Worm (Caenorhabditis elegans) whole organism, young adult: ENCODE data around the gene sdz-26.

Source experiments
- D2030.7 ChIP-seq: fragments of 200-800 bp; sonication (Bioruptor generic); IDR thresholded peaks from 2 replicates; pipeline ENCODE4 v1.3.6; 2022; ENCODE audit warnings: missing genetic modification reagents, missing genetic modification characterization, missing compliant biosample characterization
- F23B12.7 ChIP-seq: sonication (generic microtip); optimal IDR thresholded peaks from 2 replicates; lab custom pipeline; 2017; ENCODE audit warnings: missing genetic modification characterization, mild to moderate bottlenecking, missing compliant biosample characterization, antibody characterized with exemption, moderate library complexity; ENCODE audit not compliant: insufficient read depth
- F49E8.2 ChIP-seq: sonication (generic microtip); optimal IDR thresholded peaks from 3 replicates; lab custom pipeline; 2017; ENCODE audit warnings: missing genetic modification characterization, mild to moderate bottlenecking, missing compliant biosample characterization, antibody characterized with exemption, moderate library complexity; ENCODE audit not compliant: insufficient read depth
- F57A8.1 ChIP-seq: fragments of 200-800 bp; sonication (Bioruptor generic); optimal IDR thresholded peaks from 2 replicates; lab custom pipeline; 2018; ENCODE audit warnings: mild to moderate bottlenecking, missing genetic modification characterization, moderate library complexity, missing compliant biosample characterization
- F57C9.4 ChIP-seq: sonication (generic microtip); optimal IDR thresholded peaks from 2 replicates; lab custom pipeline; 2017; ENCODE audit warnings: mild to moderate bottlenecking, missing genetic modification characterization, missing compliant biosample characterization
- T26A5.8 ChIP-seq: sonication (generic microtip); optimal IDR thresholded peaks from 2 replicates; lab custom pipeline; 2016; ENCODE audit warnings: missing genetic modification characterization, missing compliant biosample characterization
- Y53F4B.3 ChIP-seq: fragments of 200-800 bp; sonication (Bioruptor generic); IDR thresholded peaks from 2 replicates; pipeline ENCODE4 v1.3.6; 2022; ENCODE audit warnings: missing genetic modification reagents, missing genetic modification characterization, missing compliant biosample characterization
- Y53G8AR.9 ChIP-seq: fragments of 200-800 bp; sonication (Bioruptor generic); conservative IDR thresholded peaks from 2 replicates; pipeline ENCODE4 v1.3.6; 2022; ENCODE audit warnings: missing genetic modification reagents, missing genetic modification characterization, missing compliant biosample characterization
- Y67H2A.10 ChIP-seq: fragments of 200-800 bp; sonication (Bioruptor generic); conservative IDR thresholded peaks from 2 replicates; pipeline ENCODE4 v1.3.6; 2022; ENCODE audit warnings: missing genetic modification reagents, missing genetic modification characterization, missing compliant biosample characterization
- ama-1 ChIP-seq, 3 experiments: fragments of 150-350 bp in 1 of 3; sonication (generic microtip) in 2 of 3; optimal IDR thresholded peaks; 2 replicates each; lab custom pipeline; 2014 to 2018; ENCODE audit warnings: missing biosample characterization in 2 of 3, missing genetic modification characterization in 2 of 3, missing genetic modification reagents in 2 of 3
- atf-7 ChIP-seq: sonication (generic microtip); optimal IDR thresholded peaks from 2 replicates; lab custom pipeline; 2017; ENCODE audit warnings: mild to moderate bottlenecking, missing genetic modification characterization, missing compliant biosample characterization
- athp-1 ChIP-seq: sonication (generic microtip); optimal IDR thresholded peaks from 2 replicates; lab custom pipeline; 2017; ENCODE audit warnings: mild to moderate bottlenecking, missing genetic modification characterization, missing compliant biosample characterization
- attf-3 ChIP-seq: fragments of 200-800 bp; sonication (Bioruptor generic); conservative IDR thresholded peaks from 2 replicates; pipeline ENCODE4 v1.3.6; 2022; ENCODE audit warnings: missing genetic modification reagents, missing genetic modification characterization, missing compliant biosample characterization
- bed-2 ChIP-seq: fragments of 200-800 bp; sonication (Bioruptor generic); IDR thresholded peaks from 2 replicates; pipeline ENCODE4 v1.3.6; 2022; ENCODE audit warnings: missing genetic modification reagents, missing genetic modification characterization, missing compliant biosample characterization
- cebp-2 ChIP-seq: fragments of 200-800 bp; sonication (Bioruptor generic); IDR thresholded peaks from 2 replicates; pipeline ENCODE4 v1.3.6; 2022; ENCODE audit warnings: missing genetic modification characterization, missing compliant biosample characterization
- ceh-27 ChIP-seq: fragments of 200-800 bp; sonication (Bioruptor generic); optimal IDR thresholded peaks from 2 replicates; lab custom pipeline; 2018; ENCODE audit warnings: mild to moderate bottlenecking, missing genetic modification characterization, moderate library complexity, missing compliant biosample characterization
- ceh-79 ChIP-seq: sonication (generic microtip); optimal IDR thresholded peaks from 2 replicates; lab custom pipeline; 2017; ENCODE audit warnings: mild to moderate bottlenecking, missing genetic modification characterization, missing compliant biosample characterization
- ceh-91 ChIP-seq: fragments of 200-800 bp; sonication (Bioruptor generic); IDR thresholded peaks from 2 replicates; pipeline ENCODE4 v1.3.6; 2022; ENCODE audit warnings: missing genetic modification reagents, missing genetic modification characterization, missing compliant biosample characterization
- egl-18 ChIP-seq: fragments of 200-800 bp; sonication (Bioruptor generic); IDR thresholded peaks from 2 replicates; pipeline ENCODE4 v1.3.6; 2022; ENCODE audit warnings: missing genetic modification reagents, missing genetic modification characterization, missing compliant biosample characterization
- gei-17 ChIP-seq: fragments of 200-800 bp; sonication (Bioruptor generic); optimal IDR thresholded peaks from 2 replicates; lab custom pipeline; 2018; ENCODE audit warnings: mild to moderate bottlenecking, missing genetic modification characterization, missing compliant biosample characterization
- hlh-12 ChIP-seq: sonication (generic microtip); optimal IDR thresholded peaks from 2 replicates; lab custom pipeline; 2016; ENCODE audit warnings: missing genetic modification characterization, missing compliant biosample characterization
- hlh-26 ChIP-seq: fragments of 200-800 bp; sonication (Bioruptor generic); conservative IDR thresholded peaks from 2 replicates; pipeline ENCODE4 v1.3.6; 2022; ENCODE audit warnings: missing genetic modification reagents, missing genetic modification characterization, missing compliant biosample characterization
- hrde-1 ChIP-seq: sonication (generic microtip); optimal IDR thresholded peaks from 2 replicates; lab custom pipeline; 2016; ENCODE audit warnings: missing genetic modification characterization, mild to moderate bottlenecking, missing compliant biosample characterization, moderate library complexity, missing genotype, missing genetic modification reagents, borderline replicate concordance
- hsf-1 ChIP-seq: fragments of 200-800 bp; sonication (Bioruptor generic); IDR thresholded peaks from 2 replicates; pipeline ENCODE4 v1.3.6; 2022; ENCODE audit warnings: missing genetic modification reagents, missing genetic modification characterization, missing compliant biosample characterization
- lin-26 ChIP-seq: fragments of 200-800 bp; sonication (Bioruptor generic); IDR thresholded peaks from 2 replicates; pipeline ENCODE4 v1.3.6; 2022; ENCODE audit warnings: missing genetic modification reagents, missing genetic modification characterization, missing compliant biosample characterization
- lir-1 ChIP-seq: fragments of 200-800 bp; sonication (Bioruptor generic); conservative IDR thresholded peaks from 2 replicates; pipeline ENCODE4 v1.3.6; 2022; ENCODE audit warnings: missing genetic modification reagents, missing genetic modification characterization, missing compliant biosample characterization
- lsy-27 ChIP-seq: sonication (generic microtip); optimal IDR thresholded peaks from 2 replicates; lab custom pipeline; 2017; ENCODE audit warnings: missing genetic modification characterization, mild to moderate bottlenecking, missing compliant biosample characterization, antibody characterized with exemption, missing genotype, borderline replicate concordance; ENCODE audit not compliant: insufficient read depth
- madf-3 ChIP-seq: fragments of 200-800 bp; sonication (Bioruptor generic); IDR thresholded peaks from 2 replicates; pipeline ENCODE4 v1.3.6; 2022; ENCODE audit warnings: missing genetic modification reagents, missing genetic modification characterization, missing compliant biosample characterization
- madf-8 ChIP-seq: fragments of 200-800 bp; sonication (Bioruptor generic); conservative IDR thresholded peaks from 2 replicates; pipeline ENCODE4 v1.3.6; 2022; ENCODE audit warnings: missing genetic modification reagents, missing genetic modification characterization, missing compliant biosample characterization
- mel-28 ChIP-seq: sonication (generic microtip); optimal IDR thresholded peaks from 2 replicates; lab custom pipeline; 2016; ENCODE audit warnings: borderline replicate concordance, mild to moderate bottlenecking, missing genetic modification characterization, missing compliant biosample characterization
- nhr-120 ChIP-seq: fragments of 200-800 bp; sonication (Bioruptor generic); IDR thresholded peaks from 2 replicates; pipeline ENCODE4 v1.3.6; 2022; ENCODE audit warnings: missing genetic modification characterization, missing compliant biosample characterization
- nhr-179 ChIP-seq: sonication (generic microtip); optimal IDR thresholded peaks from 2 replicates; lab custom pipeline; 2016; ENCODE audit warnings: mild to moderate bottlenecking, missing genetic modification characterization, missing compliant biosample characterization
- nhr-27 ChIP-seq: fragments of 200-800 bp; sonication (Bioruptor generic); optimal IDR thresholded peaks from 2 replicates; lab custom pipeline; 2018; ENCODE audit warnings: mild to moderate bottlenecking, missing genetic modification characterization, moderate library complexity, missing compliant biosample characterization
- pbrm-1 ChIP-seq: fragments of 200-800 bp; sonication (Bioruptor generic); IDR thresholded peaks from 2 replicates; pipeline ENCODE4 v1.3.6; 2022; ENCODE audit warnings: missing genetic modification reagents, missing genetic modification characterization, missing compliant biosample characterization
- repo-1 ChIP-seq: sonication (generic microtip); optimal IDR thresholded peaks from 2 replicates; lab custom pipeline; 2017; ENCODE audit warnings: mild to moderate bottlenecking, missing genetic modification characterization, missing compliant biosample characterization
- rpc-1 ChIP-seq, 2 experiments: fragments of 150-350 bp in 1 of 2; sonication (generic microtip) in 1 of 2; optimal IDR thresholded peaks; 2 replicates each; lab custom pipeline; 2014 to 2018; ENCODE audit warnings: missing biosample characterization in 1 of 2, missing genetic modification characterization in 1 of 2, missing genetic modification reagents in 1 of 2, missing genotype in 1 of 2
- snpc-3.4 ChIP-seq: sonication (generic microtip); optimal IDR thresholded peaks from 2 replicates; lab custom pipeline; 2017; ENCODE audit warnings: missing genetic modification characterization, mild to moderate bottlenecking, missing compliant biosample characterization, antibody characterized with exemption, moderate library complexity, missing genotype, missing genetic modification reagents
- snpc-4 ChIP-seq, 5 experiments: fragments of 150-350 bp in 1 of 5; sonication (generic microtip) in 4 of 5; optimal IDR thresholded peaks; 2 replicates each; lab custom pipeline; 2014 to 2018; ENCODE audit warnings: missing genetic modification characterization in 5 of 5, missing biosample characterization in 3 of 5, antibody characterized with exemption in 2 of 5, mild to moderate bottlenecking in 2 of 5, missing compliant biosample characterization in 2 of 5, missing genotype in 2 of 5, moderate library complexity in 2 of 5, missing genetic modification reagents in 1 of 5
- sptf-2 ChIP-seq: fragments of 200-800 bp; sonication (Bioruptor generic); optimal IDR thresholded peaks from 2 replicates; lab custom pipeline; 2018; ENCODE audit warnings: mild to moderate bottlenecking, missing genetic modification characterization, missing compliant biosample characterization
- tbx-9 ChIP-seq: sonication (generic microtip); optimal IDR thresholded peaks from 2 replicates; lab custom pipeline; 2016; ENCODE audit warnings: borderline replicate concordance, missing genetic modification characterization, inconsistent platforms, missing compliant biosample characterization
- tlf-1 ChIP-seq: fragments of 200-800 bp; sonication (Bioruptor generic); optimal IDR thresholded peaks from 2 replicates; lab custom pipeline; 2018; ENCODE audit warnings: mild to moderate bottlenecking, missing genetic modification characterization, missing compliant biosample characterization
- unc-62 ChIP-seq: fragments of 150-350 bp; optimal IDR thresholded peaks from 2 replicates; lab custom pipeline; 2014; ENCODE audit warnings: missing biosample characterization, missing genetic modification reagents, missing genetic modification characterization
- xnd-1 ChIP-seq: sonication (generic microtip); optimal IDR thresholded peaks from 2 replicates; lab custom pipeline; 2016; ENCODE audit warnings: missing genotype, missing genetic modification reagents, missing genetic modification characterization, missing compliant biosample characterization
- ztf-18 ChIP-seq: sonication (generic microtip); optimal IDR thresholded peaks from 2 replicates; lab custom pipeline; 2016; ENCODE audit warnings: missing genotype, mild to moderate bottlenecking, missing genetic modification characterization, missing compliant biosample characterization
- ztf-22 ChIP-seq: fragments of 200-800 bp; sonication (Bioruptor generic); optimal IDR thresholded peaks from 2 replicates; lab custom pipeline; 2018; ENCODE audit warnings: mild to moderate bottlenecking, missing genetic modification characterization, moderate library complexity, missing compliant biosample characterization
- ztf-6 ChIP-seq: fragments of 200-800 bp; sonication (Bioruptor generic); IDR thresholded peaks from 2 replicates; pipeline ENCODE4 v1.3.6; 2022; ENCODE audit warnings: missing genetic modification reagents, missing genetic modification characterization, missing compliant biosample characterization

sdz-26 gene

DNA sequence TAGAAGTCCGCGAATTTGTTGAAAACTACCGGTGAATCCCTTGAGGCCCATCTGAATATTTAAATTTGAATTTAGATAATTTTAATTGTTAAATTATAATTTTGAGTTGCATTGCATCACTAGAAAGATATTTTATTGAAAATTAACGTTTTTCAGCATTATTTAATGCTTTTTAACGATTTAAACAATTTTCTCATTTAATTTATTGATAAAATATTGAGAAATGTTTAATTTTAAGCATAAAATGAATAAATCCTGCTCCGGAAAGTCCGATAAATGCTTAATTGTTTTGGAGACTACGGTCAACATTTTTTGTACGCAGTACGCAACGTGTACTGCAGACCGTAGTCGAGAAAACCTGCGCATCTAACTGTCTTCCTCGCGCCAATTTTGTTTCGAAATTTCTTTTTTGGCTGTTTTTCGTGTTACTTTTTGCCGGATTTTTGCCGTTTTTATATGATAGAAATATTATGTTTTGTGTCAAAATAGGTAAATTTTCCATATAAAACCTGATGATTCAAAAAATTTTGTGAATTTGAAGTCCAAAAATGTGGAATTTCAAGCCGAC, 32.1 kb upstream of the sdz-26 start, which contains the start of the genes Y54G11A.17, lin-7 and elof-1 (continued):
- TF ChIP-seq ceh-91 (GFP tag; lab: Robert Waterston, UW) (peak; percentile 50), madf-3 (GFP tag; lab: Robert Waterston, UW) (no peak), nhr-179 (tag; lab: Kevin White, UChicago) (no peak), cebp-2 (GFP tag; lab: Robert Waterston, UW) (no peak), Y53F4B.3 (GFP tag; lab: Robert Waterston, UW) (no peak), athp-1 (tag; lab: Kevin White, UChicago) (peak; percentile 42), ztf-22 (GFP tag; lab: Kevin White, UChicago) (no peak), repo-1 (tag; lab: Kevin White, UChicago) (no peak), atf-7 (no peak), mel-28 (tag; lab: Kevin White, UChicago) (no peak), ceh-27 (GFP tag; lab: Kevin White, UChicago) (peak; percentile 82), bed-2 (no peak), xnd-1 (tag; lab: Kevin White, UChicago) (peak; percentile 28), nhr-120 (GFP tag; lab: Robert Waterston, UW) (no peak), lin-26 (GFP tag; lab: Robert Waterston, UW) (no peak), rpc-1 (optimal IDR thresholded peaks at IDR 0.05; lab: Kevin White, UChicago) (peak; percentile 21), rpc-1 (tag; optimal IDR thresholded peaks at IDR 0.05; lab: Kevin White, UChicago) (no peak), Y53G8AR.9 (GFP tag; lab: Robert Waterston, UW) (peak; percentile 77; the same call in 1 of the 2 replicates), ama-1 (optimal IDR thresholded peaks at IDR 0.05; lab: Kevin White, UChicago) (peak; percentile 37), ama-1 (GFP tag; optimal IDR thresholded peaks at IDR 0.05; lab: Kevin White, UChicago) (peak in 1 of 2 experiments; percentile 56), ceh-79 (tag; lab: Kevin White, UChicago) (no peak), gei-17 (no peak), sptf-2 (GFP tag; lab: Kevin White, UChicago) (no peak), hlh-12 (no peak), snpc-4 (GFP tag; optimal IDR thresholded peaks at IDR 0.05; lab: Kevin White, UChicago) (peak; percentile 32), snpc-4 (tag; optimal IDR thresholded peaks at IDR 0.05; lab: Kevin White, UChicago) (peak in 3 of 4 experiments; percentile 57 to 77 (median 59)), hlh-26 (GFP tag; lab: Robert Waterston, UW) (no peak), Y67H2A.10 (GFP tag; lab: Robert Waterston, UW) (peak; percentile 77; the same call in 1 of the 2 replicates), snpc-3.4 (tag; lab: Kevin White, UChicago) (peak; percentile 71), tbx-9 (no peak), pbrm-1 (GFP tag; lab: Robert Waterston, UW) (peak; percentile 71), D2030.7 (peak; percentile 92), F57A8.1 (GFP tag; lab: Kevin White, UChicago) (no peak), attf-3 (0 out of 2 replicates have a peak, but pooled peaks have one; percentile 49), madf-8 (GFP tag; lab: Robert Waterston, UW) (peak; percentile 61), tlf-1 (GFP tag; lab: Kevin White, UChicago) (peak; percentile 76), hrde-1 (tag; lab: Kevin White, UChicago) (no peak), lsy-27 (tag; lab: Kevin White, UChicago) (no peak), ztf-6 (GFP tag; lab: Robert Waterston, UW) (no peak), T26A5.8 (tag; lab: Kevin White, UChicago) (no peak), ztf-18 (peak; percentile 48), F49E8.2 (tag; lab: Kevin White, UChicago) (peak; percentile 83), lir-1 (no peak; the same call in 1 of the 2 replicates), F23B12.7 (peak; percentile 86), unc-62 (GFP tag; lab: Kevin White, UChicago) (no peak), F57C9.4 (tag; lab: Kevin White, UChicago) (no peak), hsf-1 (no peak), nhr-27 (tag; lab: Kevin White, UChicago) (no peak), egl-18 (GFP tag; lab: Robert Waterston, UW) (no peak)
